Worm (Caenorhabditis elegans) whole organism, midembryonic: Measurements from ENCODE around the gene drd-50.

Experiments
- T22C8.4 ChIP-seq: fragments of 200-800 bp; sonication (Bioruptor generic); IDR thresholded peaks from 2 replicates; pipeline ENCODE4 v1.3.6; 2022; ENCODE audit warnings: missing genetic modification characterization, missing compliant biosample characterization
- cog-1 ChIP-seq: sonication (generic microtip); optimal IDR thresholded peaks from 2 replicates; lab custom pipeline; 2016; ENCODE audit warnings: missing genetic modification characterization, missing compliant biosample characterization
- flt-1 ChIP-seq: fragments of 200-800 bp; sonication (Bioruptor generic); IDR thresholded peaks from 2 replicates; pipeline ENCODE4 v1.3.6; 2022; ENCODE audit warnings: missing genetic modification characterization, missing compliant biosample characterization
- klf-2 ChIP-seq: fragments of 200-800 bp; sonication (Bioruptor generic); conservative IDR thresholded peaks from 2 replicates; pipeline ENCODE4 v1.3.6; 2022; ENCODE audit warnings: missing genetic modification reagents, missing genetic modification characterization, missing compliant biosample characterization
- med-1 ChIP-seq: sonication (generic microtip); optimal IDR thresholded peaks from 2 replicates; lab custom pipeline; 2017; ENCODE audit warnings: missing genetic modification characterization, mild to moderate bottlenecking, missing compliant biosample characterization, antibody characterized with exemption, missing genetic modification reagents; ENCODE audit not compliant: insufficient read depth
- ref-1 ChIP-seq: fragments of 200-800 bp; sonication (Bioruptor generic); conservative IDR thresholded peaks from 2 replicates; pipeline ENCODE4 v1.3.6; 2022; ENCODE audit warnings: missing genetic modification reagents, missing genetic modification characterization, missing compliant biosample characterization
- tab-1 ChIP-seq: fragments of 200-800 bp; sonication (Bioruptor generic); IDR thresholded peaks from 2 replicates; pipeline ENCODE4 v1.3.6; 2022; ENCODE audit warnings: missing genetic modification characterization, missing compliant biosample characterization
- ztf-23 ChIP-seq: fragments of 200-800 bp; sonication (Bioruptor generic); IDR thresholded peaks from 2 replicates; pipeline ENCODE4 v1.3.6; 2022; ENCODE audit warnings: missing genetic modification reagents, missing genetic modification characterization, missing compliant biosample characterization
- ztf-29 ChIP-seq: fragments of 200-800 bp; sonication (Bioruptor generic); IDR thresholded peaks from 2 replicates; pipeline ENCODE4 v1.3.6; 2022; ENCODE audit warnings: missing genetic modification reagents, missing genetic modification characterization, missing compliant biosample characterization

Gene drd-50

ce11 chrIV:4117432-4117831, at the start of gene drd-50:
TSS of gene drd-50 (plus strand) at chrIV:4117732.
- no peak for TF ChIP-seq flt-1 (GFP tag; lab: Robert Waterston, UW)
- TF ChIP-seq klf-2 (GFP tag; lab: Robert Waterston, UW) = no peak
- no peak for TF ChIP-seq med-1
- no peak for TF ChIP-seq ztf-29 (GFP tag; lab: Robert Waterston, UW)
- TF ChIP-seq T22C8.4 (GFP tag; lab: Robert Waterston, UW) = no peak
- no peak for TF ChIP-seq ztf-23
- TF ChIP-seq cog-1 (tag; lab: Kevin White, UChicago) = no peak
- no peak for TF ChIP-seq ref-1

DNA sequence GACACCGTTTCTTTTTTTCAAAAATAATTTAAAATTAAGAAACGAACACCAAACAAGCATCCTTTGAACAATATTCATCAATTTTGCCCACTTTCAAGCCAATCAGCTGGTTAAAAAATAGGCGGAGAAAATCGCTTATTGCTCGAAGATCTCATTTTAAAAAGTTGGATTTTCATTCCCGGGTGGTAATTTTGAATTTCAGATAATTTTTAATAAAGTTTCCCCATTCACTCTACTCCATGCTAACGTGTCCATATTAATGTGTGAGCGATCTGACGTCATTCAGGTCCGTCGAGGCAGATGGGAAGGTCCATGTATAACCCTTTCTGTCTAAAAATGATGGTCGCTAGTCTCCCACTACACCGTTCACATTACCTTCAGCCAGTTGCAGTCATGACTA, 49.1 kb upstream of the drd-50 start, which contains the start of gene fbxb-55:
TSS of gene fbxb-55 (plus strand) at position 301 of the 400 bp plus-strand sequence.
- TF ChIP-seq T22C8.4 (GFP tag; lab: Robert Waterston, UW) (no peak), klf-2 (GFP tag; lab: Robert Waterston, UW) (no peak), ref-1 (no peak), ztf-23 (no peak), med-1 (no peak), cog-1 (tag; lab: Kevin White, UChicago) (no peak), tab-1 (no peak), flt-1 (GFP tag; lab: Robert Waterston, UW) (no peak), ztf-29 (GFP tag; lab: Robert Waterston, UW) (no peak)

ce11 chrIV:4070810-4071209, 46.7 kb upstream of the drd-50 start:
- TF ChIP-seq med-1 (no peak), ztf-23 (0 out of 2 replicates have a peak, but pooled peaks have one; percentile 37)

ce11 chrIV:4072027-4072426, 45.5 kb upstream of the drd-50 start, which contains the start of gene pqn-75:
TSS of gene pqn-75 (plus strand) at chrIV:4072327.
- TF ChIP-seq ztf-23 = no peak
- TF ChIP-seq ztf-29 (GFP tag; lab: Robert Waterston, UW) = no peak
- no peak for TF ChIP-seq ref-1
- no peak for TF ChIP-seq med-1
- TF ChIP-seq flt-1 (GFP tag; lab: Robert Waterston, UW) = no peak
- no peak for TF ChIP-seq cog-1 (tag; lab: Kevin White, UChicago)

DNA sequence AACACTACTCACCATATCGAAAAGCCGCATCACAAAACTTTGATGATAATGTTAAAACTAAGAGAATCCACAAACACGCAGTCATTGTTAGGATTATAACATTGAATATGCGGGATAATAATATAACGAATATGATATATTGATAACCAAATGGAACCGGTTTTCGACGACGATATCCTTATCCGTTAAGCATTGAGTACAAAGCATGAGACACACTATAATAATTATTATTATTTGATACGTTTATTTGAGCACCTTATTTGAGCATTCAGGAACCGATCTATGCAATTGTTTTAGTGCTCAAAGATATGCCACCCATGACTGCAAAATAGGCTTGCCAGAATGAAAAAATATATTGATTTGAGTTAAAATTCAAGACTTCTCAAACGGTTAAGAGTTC, 42.9 kb upstream of the drd-50 start, which contains the start of gene W03D2.9:
TSS of gene W03D2.9 (minus strand) at position 101 of the 400 bp plus-strand sequence.
- TF ChIP-seq med-1 = no peak
- TF ChIP-seq ref-1 = no peak
- TF ChIP-seq klf-2 (GFP tag; lab: Robert Waterston, UW) = no peak
- TF ChIP-seq cog-1 (tag; lab: Kevin White, UChicago) = no peak
- no peak for TF ChIP-seq ztf-29 (GFP tag; lab: Robert Waterston, UW)
- TF ChIP-seq T22C8.4 (GFP tag; lab: Robert Waterston, UW) = no peak
- no peak for TF ChIP-seq tab-1
- TF ChIP-seq flt-1 (GFP tag; lab: Robert Waterston, UW) = no peak
- TF ChIP-seq ztf-23 = no peak

DNA sequence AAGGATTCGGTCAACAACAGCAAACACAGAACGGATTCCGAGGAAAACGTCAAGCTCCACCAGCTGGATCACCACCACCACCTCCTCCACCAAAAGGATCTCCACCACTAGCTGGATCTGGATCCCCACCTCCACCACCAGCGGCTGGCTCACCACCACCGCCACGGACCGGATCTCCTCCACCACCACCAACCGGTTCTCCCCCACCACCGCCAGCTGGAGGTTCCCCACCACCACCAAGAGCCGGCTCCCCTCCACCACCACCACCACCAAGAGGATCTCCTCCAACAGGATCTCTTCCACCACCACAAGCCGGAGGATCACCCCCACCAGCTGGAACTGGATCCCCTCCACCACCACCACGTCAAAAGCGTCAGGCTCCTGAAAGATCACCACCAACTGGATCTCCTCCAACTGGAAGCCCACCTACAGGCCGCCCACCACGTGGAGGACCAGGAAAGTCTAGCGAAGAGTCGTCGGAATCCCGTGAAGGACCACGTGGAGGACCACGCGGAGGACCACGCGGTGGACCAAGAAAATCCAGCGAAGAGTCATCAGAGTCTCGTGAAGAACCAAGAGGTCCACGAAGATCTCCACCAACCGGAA, 40.7 kb upstream of the drd-50 start:
- TF ChIP-seq ref-1 = no peak
- TF ChIP-seq cog-1 (tag; lab: Kevin White, UChicago) = no peak
- TF ChIP-seq flt-1 (GFP tag; lab: Robert Waterston, UW) = 0 out of 2 replicates have a peak, but pooled peaks have one; percentile 26
- TF ChIP-seq med-1 = no peak
- TF ChIP-seq klf-2 (GFP tag; lab: Robert Waterston, UW) = no peak
- TF ChIP-seq ztf-29 (GFP tag; lab: Robert Waterston, UW) = no peak
- no peak for TF ChIP-seq T22C8.4 (GFP tag; lab: Robert Waterston, UW)
- TF ChIP-seq tab-1 = 0 out of 2 replicates have a peak, but pooled peaks have one; percentile 38

DNA sequence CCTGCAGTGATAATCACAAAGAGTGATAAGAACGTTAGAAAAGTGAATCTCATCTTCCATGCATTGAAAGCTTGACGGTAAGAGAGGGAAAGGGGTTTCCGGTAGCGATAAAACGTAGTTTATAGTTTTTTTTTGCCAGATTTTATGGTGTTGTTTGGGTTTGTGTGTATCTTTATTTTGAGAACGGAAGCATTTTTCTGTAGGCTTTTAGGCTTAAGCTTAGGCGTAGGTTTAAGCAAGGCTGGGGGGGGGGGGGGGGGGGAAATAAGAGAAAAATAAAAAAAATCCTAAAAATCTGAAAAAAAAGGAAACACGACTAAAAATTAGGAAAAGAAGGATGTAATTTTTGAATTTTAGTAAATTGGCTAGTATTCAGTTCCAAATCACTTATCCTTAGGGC, 38.6 kb upstream of the drd-50 start, which contains the start of gene C35B1.8:
TSS of gene C35B1.8 (minus strand) at position 101 of the 400 bp plus-strand sequence.
- TF ChIP-seq T22C8.4 (GFP tag; lab: Robert Waterston, UW) (no peak), ztf-29 (GFP tag; lab: Robert Waterston, UW) (no peak), cog-1 (tag; lab: Kevin White, UChicago) (no peak), ztf-23 (no peak), flt-1 (GFP tag; lab: Robert Waterston, UW) (no peak), med-1 (no peak), tab-1 (no peak)

DNA sequence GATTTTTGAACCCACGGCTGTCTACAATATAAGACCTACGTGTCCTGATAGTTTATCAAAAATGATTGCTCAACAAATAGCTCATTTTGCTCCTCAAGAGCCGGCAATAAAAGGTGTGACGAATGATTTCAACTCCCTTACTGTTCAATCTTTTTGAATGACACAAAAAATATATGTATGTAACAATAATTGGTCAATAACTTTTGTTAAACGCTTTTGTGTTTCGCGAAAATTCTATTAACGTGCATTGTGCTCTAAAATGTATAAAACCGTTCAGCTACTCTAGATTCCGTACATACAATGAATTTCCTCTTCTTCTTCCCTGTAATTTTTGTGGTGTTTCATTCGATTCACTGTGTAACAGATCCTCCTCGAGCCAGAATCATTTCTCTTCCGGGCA, 38.0 kb upstream of the drd-50 start, which contains the start of gene C35B1.4:
TSS of gene C35B1.4 (plus strand) at position 301 of the 400 bp plus-strand sequence.
- TF ChIP-seq T22C8.4 (GFP tag; lab: Robert Waterston, UW) (no peak), cog-1 (tag; lab: Kevin White, UChicago) (no peak), med-1 (no peak)

ce11 chrIV:4080846-4081245, 36.7 kb upstream of the drd-50 start, which contains the start of the genes C35B1.9 and C35B1.3:
TSS of gene C35B1.9 (minus strand) at chrIV:4080946.
TSS of gene C35B1.3 (plus strand) at chrIV:4081151.
- TF ChIP-seq T22C8.4 (GFP tag; lab: Robert Waterston, UW) (no peak), flt-1 (GFP tag; lab: Robert Waterston, UW) (no peak), ztf-29 (GFP tag; lab: Robert Waterston, UW) (no peak), med-1 (no peak), ztf-23 (no peak)

- TF ChIP-seq med-1 = no peak
- TF ChIP-seq ztf-23 = no peak
- no peak for TF ChIP-seq cog-1 (tag; lab: Kevin White, UChicago)
- no peak for TF ChIP-seq tab-1
- no peak for TF ChIP-seq flt-1 (GFP tag; lab: Robert Waterston, UW)
- no peak for TF ChIP-seq ztf-29 (GFP tag; lab: Robert Waterston, UW)
- TF ChIP-seq klf-2 (GFP tag; lab: Robert Waterston, UW) = no peak
- TF ChIP-seq ref-1 = no peak
- TF ChIP-seq T22C8.4 (GFP tag; lab: Robert Waterston, UW) = no peak
Measured at ce11 chrIV:4082599-4082998, 34.9 kb upstream of the drd-50 start.
